Worm (Caenorhabditis elegans) whole organism, L3 larva: ENCODE data around the gene vrp-1.
A peak's percentile ranks its signal among the peaks of the same experiment; 100 is the strongest.

Experiments used
- R02D3.7 ChIP-seq: fragments of 150-350 bp; optimal IDR thresholded peaks from 2 replicates; lab custom pipeline; 2014; ENCODE audit warnings: missing biosample characterization, missing genetic modification characterization
- ZK546.5 ChIP-seq: sonication (generic microtip); optimal IDR thresholded peaks from 2 replicates; lab custom pipeline; 2017; ENCODE audit warnings: missing biosample characterization, missing genetic modification characterization
- aly-2 ChIP-seq: fragments of 150-350 bp; optimal IDR thresholded peaks from 2 replicates; lab custom pipeline; 2014; ENCODE audit warnings: missing biosample characterization, missing genetic modification characterization
- ama-1 ChIP-seq: fragments of 150-350 bp; optimal IDR thresholded peaks from 2 replicates; lab custom pipeline; 2018
- ceh-16 ChIP-seq: sonication (generic microtip); optimal IDR thresholded peaks from 2 replicates; lab custom pipeline; 2017; ENCODE audit warnings: missing biosample characterization, missing genetic modification characterization
- ceh-82 ChIP-seq: fragments of 150-350 bp; optimal IDR thresholded peaks from 2 replicates; lab custom pipeline; 2014; ENCODE audit warnings: missing biosample characterization, missing genetic modification characterization
- ceh-9 ChIP-seq: sonication (generic microtip); optimal IDR thresholded peaks from 2 replicates; lab custom pipeline; 2018; ENCODE audit warnings: missing biosample characterization, missing genetic modification characterization
- daf-12 ChIP-seq: fragments of 150-350 bp; optimal IDR thresholded peaks from 2 replicates; lab custom pipeline; 2014; ENCODE audit warnings: missing biosample characterization, missing genetic modification reagents, missing genetic modification characterization
- egl-27 ChIP-seq: sonication (generic microtip); optimal IDR thresholded peaks from 4 replicates; lab custom pipeline; 2017; ENCODE audit warnings: missing biosample characterization, missing genetic modification reagents, missing genetic modification characterization
- egl-5 ChIP-seq: fragments of 150-350 bp; optimal IDR thresholded peaks from 2 replicates; lab custom pipeline; 2017; ENCODE audit warnings: missing biosample characterization, missing genetic modification reagents, missing genetic modification characterization, inconsistent platforms
- elt-1 ChIP-seq: fragments of 150-350 bp; optimal IDR thresholded peaks from 2 replicates; lab custom pipeline; 2014; ENCODE audit warnings: missing biosample characterization, missing genetic modification characterization
- elt-2 ChIP-seq: sonication (generic microtip); optimal IDR thresholded peaks from 2 replicates; lab custom pipeline; 2016; ENCODE audit warnings: missing genetic modification reagents, mild to moderate bottlenecking, missing genetic modification characterization, missing compliant biosample characterization
- elt-3 ChIP-seq, 3 experiments: fragments of 150-350 bp in 1 of 3; sonication (generic microtip) in 2 of 3; optimal IDR thresholded peaks; 2 replicates in 2 of 3; 4 replicates in 1 of 3; lab custom pipeline; 2014 to 2017; ENCODE audit warnings: missing biosample characterization in 3 of 3, missing genetic modification characterization in 3 of 3
- eor-1 ChIP-seq, 2 experiments: fragments of 150-350 bp; optimal IDR thresholded peaks; 2 replicates each; lab custom pipeline; 2014 to 2018; ENCODE audit warnings: missing biosample characterization in 2 of 2, missing genetic modification characterization in 2 of 2
- fkh-10 ChIP-seq: sonication (generic microtip); optimal IDR thresholded peaks from 2 replicates; lab custom pipeline; 2017; ENCODE audit warnings: missing biosample characterization, missing genetic modification reagents, missing genetic modification characterization
- fkh-2 ChIP-seq: fragments of 150-350 bp; optimal IDR thresholded peaks from 2 replicates; lab custom pipeline; 2014; ENCODE audit warnings: missing biosample characterization, missing genetic modification reagents, missing genetic modification characterization
- fos-1 ChIP-seq: fragments of 150-350 bp; optimal IDR thresholded peaks from 2 replicates; lab custom pipeline; 2014; ENCODE audit warnings: missing biosample characterization, missing genetic modification characterization
- hmg-11 ChIP-seq: sonication (generic microtip); optimal IDR thresholded peaks from 2 replicates; lab custom pipeline; 2016; ENCODE audit warnings: missing genetic modification characterization, missing compliant biosample characterization
- lin-15B ChIP-seq: fragments of 150-350 bp; optimal IDR thresholded peaks from 2 replicates; lab custom pipeline; 2014; ENCODE audit warnings: missing biosample characterization, missing genetic modification characterization
- lin-39 ChIP-seq: fragments of 150-350 bp; optimal IDR thresholded peaks from 2 replicates; lab custom pipeline; 2018; ENCODE audit warnings: missing biosample characterization, missing genetic modification reagents, missing genetic modification characterization
- lsy-12 ChIP-seq: sonication (generic microtip); optimal IDR thresholded peaks from 2 replicates; lab custom pipeline; 2016; ENCODE audit warnings: mild to moderate bottlenecking, missing genetic modification characterization, missing compliant biosample characterization
- mdl-1 ChIP-seq: fragments of 150-350 bp; optimal IDR thresholded peaks from 2 replicates; lab custom pipeline; 2014; ENCODE audit warnings: missing biosample characterization, missing genetic modification characterization
- mml-1 ChIP-seq: fragments of 150-350 bp; sonication (generic microtip); optimal IDR thresholded peaks from 3 replicates; lab custom pipeline; 2014; ENCODE audit warnings: missing biosample characterization, missing genetic modification characterization
- nfya-1 ChIP-seq: sonication (generic microtip); optimal IDR thresholded peaks from 2 replicates; lab custom pipeline; 2017; ENCODE audit warnings: missing genetic modification characterization, mild to moderate bottlenecking, missing compliant biosample characterization, antibody characterized with exemption, moderate library complexity; ENCODE audit not compliant: insufficient read depth
- nhr-11 ChIP-seq: fragments of 150-350 bp; optimal IDR thresholded peaks from 2 replicates; lab custom pipeline; 2014; ENCODE audit warnings: missing biosample characterization, missing genetic modification characterization
- nhr-12 ChIP-seq: fragments of 150-350 bp; optimal IDR thresholded peaks from 2 replicates; lab custom pipeline; 2014; ENCODE audit warnings: missing biosample characterization, missing genetic modification characterization
- nhr-23 ChIP-seq: fragments of 150-350 bp; optimal IDR thresholded peaks from 2 replicates; lab custom pipeline; 2014; ENCODE audit warnings: missing biosample characterization, missing genetic modification reagents, missing genetic modification characterization
- nhr-237 ChIP-seq: fragments of 150-350 bp; optimal IDR thresholded peaks from 2 replicates; lab custom pipeline; 2014; ENCODE audit warnings: missing biosample characterization, missing genetic modification characterization
- nhr-25 ChIP-seq: sonication (generic microtip); optimal IDR thresholded peaks from 2 replicates; lab custom pipeline; 2017; ENCODE audit warnings: missing biosample characterization, missing genetic modification characterization
- nhr-28 ChIP-seq: fragments of 150-350 bp; optimal IDR thresholded peaks from 2 replicates; lab custom pipeline; 2014; ENCODE audit warnings: missing biosample characterization, missing genetic modification characterization
- nhr-43 ChIP-seq: sonication (generic microtip); optimal IDR thresholded peaks from 2 replicates; lab custom pipeline; 2016; ENCODE audit warnings: mild to moderate bottlenecking, missing genetic modification characterization, missing compliant biosample characterization; ENCODE audit not compliant: poor library complexity, severe bottlenecking
- nhr-67 ChIP-seq: fragments of 150-350 bp; optimal IDR thresholded peaks from 2 replicates; lab custom pipeline; 2014; ENCODE audit warnings: missing biosample characterization, missing genetic modification characterization
- nhr-76 ChIP-seq: fragments of 150-350 bp; sonication (generic microtip); optimal IDR thresholded peaks from 5 replicates; lab custom pipeline; 2014; ENCODE audit warnings: missing biosample characterization, missing genetic modification characterization
- nhr-77 ChIP-seq: fragments of 150-350 bp; optimal IDR thresholded peaks from 2 replicates; lab custom pipeline; 2014; ENCODE audit warnings: missing biosample characterization, missing genetic modification characterization
- pha-4 ChIP-seq: fragments of 150-350 bp; optimal IDR thresholded peaks from 2 replicates; lab custom pipeline; 2014; ENCODE audit warnings: missing biosample characterization, missing genetic modification reagents, missing genetic modification characterization
- pqm-1 ChIP-seq: fragments of 150-350 bp; optimal IDR thresholded peaks from 2 replicates; lab custom pipeline; 2017; ENCODE audit warnings: missing biosample characterization, missing genetic modification characterization, inconsistent platforms
- sea-2 ChIP-seq: fragments of 150-350 bp; sonication (generic microtip); optimal IDR thresholded peaks from 4 replicates; lab custom pipeline; 2014; ENCODE audit warnings: missing biosample characterization, missing genetic modification reagents, missing genetic modification characterization
- skn-1 ChIP-seq: fragments of 150-350 bp; optimal IDR thresholded peaks from 2 replicates; lab custom pipeline; 2014; ENCODE audit warnings: missing biosample characterization, missing genetic modification characterization
- snpc-4 ChIP-seq: fragments of 150-350 bp; optimal IDR thresholded peaks from 2 replicates; lab custom pipeline; 2014; ENCODE audit warnings: missing biosample characterization, missing genetic modification characterization
- tbx-2 ChIP-seq: sonication (generic microtip); optimal IDR thresholded peaks from 2 replicates; lab custom pipeline; 2016; ENCODE audit warnings: mild to moderate bottlenecking, missing genetic modification characterization, missing compliant biosample characterization
- unc-39 ChIP-seq: sonication (generic microtip); optimal IDR thresholded peaks from 4 replicates; lab custom pipeline; 2017; ENCODE audit warnings: missing biosample characterization, missing genetic modification characterization
- zag-1 ChIP-seq: fragments of 150-350 bp; optimal IDR thresholded peaks from 2 replicates; lab custom pipeline; 2014; ENCODE audit warnings: missing biosample characterization, missing genetic modification characterization
- ztf-11 ChIP-seq: fragments of 150-350 bp; optimal IDR thresholded peaks from 2 replicates; lab custom pipeline; 2014; ENCODE audit warnings: missing biosample characterization, missing genetic modification characterization
- ztf-4 ChIP-seq: fragments of 150-350 bp; optimal IDR thresholded peaks from 2 replicates; lab custom pipeline; 2014; ENCODE audit warnings: missing biosample characterization, missing genetic modification characterization

The vrp-1 gene

DNA sequence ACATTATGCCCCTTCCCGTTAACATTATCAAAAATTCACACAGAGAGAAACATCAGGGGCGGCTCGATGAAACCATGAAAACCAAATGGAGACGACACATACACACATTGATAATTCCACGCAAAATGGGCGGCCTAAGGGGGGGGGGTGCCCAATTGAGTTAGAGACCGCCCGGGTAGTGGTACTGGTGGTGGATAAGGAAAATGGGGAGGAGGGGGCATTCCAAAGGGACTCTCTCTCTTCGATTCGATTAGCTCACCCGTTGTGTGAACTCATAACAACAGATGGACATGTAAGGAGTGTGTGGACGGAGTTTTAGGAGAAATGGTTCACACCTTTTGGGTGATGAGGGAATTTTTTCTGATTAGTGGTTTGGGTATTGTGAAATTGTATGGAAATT, 29.9 kb upstream of the vrp-1 start:
- TF ChIP-seq nhr-237 (tag; lab: Kevin White, UChicago) (no peak), pha-4 (tag; lab: Kevin White, UChicago) (no peak), nhr-12 (tag; lab: Kevin White, UChicago) (no peak), nhr-11 (tag; lab: Kevin White, UChicago) (no peak), nhr-43 (no peak), egl-5 (tag; lab: Kevin White, UChicago) (no peak)

DNA sequence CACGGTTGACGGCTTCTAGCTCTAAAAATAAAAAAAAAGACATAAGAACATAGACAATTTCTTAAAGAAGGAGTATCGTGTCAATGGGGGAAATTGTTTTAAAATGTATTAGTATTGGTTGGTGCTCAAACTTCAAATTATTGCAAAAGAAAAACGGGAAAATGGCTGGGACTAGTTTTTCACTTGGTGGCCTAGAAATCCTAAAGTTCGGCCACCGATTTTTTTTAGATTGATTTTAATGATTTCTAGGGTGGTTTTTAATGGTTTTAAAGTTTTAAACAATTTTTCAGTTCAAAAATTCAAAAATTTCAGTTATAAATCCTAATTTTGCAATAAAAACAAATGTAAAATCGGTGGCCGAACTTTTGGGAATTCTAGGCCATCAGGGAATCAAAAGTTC, 25.7 kb upstream of the vrp-1 start:
- TF ChIP-seq nhr-23 (tag; lab: Kevin White, UChicago) = no peak
- TF ChIP-seq mml-1 = no peak
- no peak for TF ChIP-seq fkh-2 (tag; lab: Kevin White, UChicago)
- no peak for TF ChIP-seq nhr-77 (tag; lab: Kevin White, UChicago)
- no peak for TF ChIP-seq fkh-10
- no peak for TF ChIP-seq ceh-16 (tag; lab: Kevin White, UChicago)
- TF ChIP-seq nhr-28 = no peak
- TF ChIP-seq nhr-43 = no peak
- TF ChIP-seq nfya-1 = no peak
- no peak for TF ChIP-seq hmg-11 (tag; lab: Kevin White, UChicago)
- TF ChIP-seq snpc-4 (tag; lab: Kevin White, UChicago) = no peak
- no peak for TF ChIP-seq ceh-9 (tag; lab: Kevin White, UChicago)
- TF ChIP-seq fos-1 (tag; lab: Kevin White, UChicago) = no peak
- no peak for TF ChIP-seq aly-2 (tag; lab: Kevin White, UChicago)
- no peak for TF ChIP-seq nhr-76 (tag; lab: Kevin White, UChicago)
- no peak for TF ChIP-seq tbx-2 (tag; lab: Kevin White, UChicago)
- TF ChIP-seq elt-1 (tag; lab: Kevin White, UChicago) = no peak

DNA sequence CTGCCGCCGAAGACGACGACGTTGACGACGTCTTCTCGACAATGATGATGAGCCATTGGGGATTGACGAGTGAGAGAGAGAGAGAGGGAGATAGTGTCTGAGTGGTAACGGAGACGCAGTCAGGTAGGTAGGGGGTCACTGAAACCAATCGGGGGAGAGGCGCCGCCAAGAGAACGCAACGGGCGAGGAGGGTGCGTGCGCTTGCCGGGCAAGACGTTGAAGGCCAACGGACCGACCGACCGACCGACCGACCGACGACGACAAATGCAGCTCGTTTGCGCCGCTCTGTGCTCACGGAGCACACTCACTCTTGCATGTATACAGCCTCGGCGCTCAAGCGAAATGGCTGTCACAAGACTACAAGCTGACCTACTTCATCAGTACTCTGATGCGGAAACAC, 21.9 kb upstream of the vrp-1 start:
- TF ChIP-seq zag-1 (tag; lab: Kevin White, UChicago) = no peak
- peak; percentile 75 for TF ChIP-seq nfya-1
- no peak for TF ChIP-seq ZK546.5 (tag; lab: Kevin White, UChicago)
- no peak for TF ChIP-seq fos-1 (tag; lab: Kevin White, UChicago)
- TF ChIP-seq hmg-11 (tag; lab: Kevin White, UChicago) = peak; percentile 8
- peak; percentile 12 for TF ChIP-seq tbx-2 (tag; lab: Kevin White, UChicago)
- TF ChIP-seq lin-39 = peak; percentile 87
- no peak for TF ChIP-seq ztf-4 (tag; lab: Kevin White, UChicago)
- TF ChIP-seq, all 47 proteins: peak for 4

DNA sequence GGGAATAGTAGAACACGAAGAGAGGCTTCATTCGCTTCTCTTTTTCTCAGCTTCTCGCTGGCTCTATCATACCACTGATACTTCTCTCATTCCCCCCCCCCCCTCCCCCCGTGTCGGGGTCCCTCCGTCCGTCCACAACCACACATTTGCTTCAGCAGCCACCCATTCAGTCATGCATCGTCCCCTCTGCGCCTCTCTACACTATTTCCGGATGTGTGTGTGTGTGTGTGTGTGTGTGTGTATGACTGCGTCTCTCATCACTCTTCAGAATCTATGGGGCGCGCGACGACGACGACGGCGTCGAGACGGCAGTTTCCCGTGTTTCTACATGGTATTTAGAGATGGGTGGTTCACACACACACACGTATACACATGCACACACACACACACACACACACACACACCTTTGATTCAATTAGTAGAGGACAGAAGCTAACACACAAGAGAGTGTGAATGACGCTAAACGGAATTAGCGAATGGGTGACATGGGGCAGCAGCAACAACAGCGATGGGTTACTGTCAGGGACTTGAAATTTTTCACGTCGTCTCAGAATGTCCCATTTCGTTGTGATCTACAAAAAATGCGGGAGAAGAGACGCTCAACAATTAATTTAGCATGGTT, 19.0 kb upstream of the vrp-1 start:
- TF ChIP-seq nhr-77 (tag; lab: Kevin White, UChicago) = no peak
- TF ChIP-seq nhr-28 = no peak
- TF ChIP-seq fos-1 (tag; lab: Kevin White, UChicago) = no peak
- no peak for TF ChIP-seq ztf-11 (tag; lab: Kevin White, UChicago)
- peak; percentile 60 for TF ChIP-seq zag-1 (tag; lab: Kevin White, UChicago)
- no peak for TF ChIP-seq egl-27 (tag; lab: Kevin White, UChicago)
- TF ChIP-seq skn-1 = peak; percentile 11
- no peak for TF ChIP-seq unc-39 (tag; lab: Kevin White, UChicago)
- no peak for TF ChIP-seq ZK546.5 (tag; lab: Kevin White, UChicago)
- no peak for TF ChIP-seq lin-39
- no peak for TF ChIP-seq elt-2 (tag; lab: Kevin White, UChicago)
- TF ChIP-seq nhr-237 (tag; lab: Kevin White, UChicago) = no peak
- no peak for TF ChIP-seq snpc-4 (tag; lab: Kevin White, UChicago)
- no peak for TF ChIP-seq nhr-43
- TF ChIP-seq ceh-82 = peak; percentile 0
- no peak for TF ChIP-seq mml-1
- no peak for TF ChIP-seq nhr-11 (tag; lab: Kevin White, UChicago)
- no peak for TF ChIP-seq nhr-23 (tag; lab: Kevin White, UChicago)
- TF ChIP-seq mdl-1 (tag; lab: Kevin White, UChicago) = peak; percentile 36
- no peak for TF ChIP-seq pqm-1 (tag; lab: Kevin White, UChicago)
- no peak for TF ChIP-seq ama-1 (lab: Kevin White, UChicago)
- TF ChIP-seq elt-3 (tag; optimal IDR thresholded peaks at IDR 0.05; lab: Kevin White, UChicago) = no peak
- no peak for TF ChIP-seq ceh-16 (tag; lab: Kevin White, UChicago)
- TF ChIP-seq lin-15B (tag; lab: Kevin White, UChicago) = no peak
- no peak for TF ChIP-seq egl-5 (tag; lab: Kevin White, UChicago)
- no peak for TF ChIP-seq nhr-67 (tag; lab: Kevin White, UChicago)
- TF ChIP-seq sea-2 (GFP tag; lab: Kevin White, UChicago) = no peak
- TF ChIP-seq daf-12 (tag; lab: Kevin White, UChicago) = no peak
- TF ChIP-seq fkh-2 (tag; lab: Kevin White, UChicago) = no peak
- TF ChIP-seq lsy-12 (tag; lab: Kevin White, UChicago) = peak; percentile 61
- TF ChIP-seq R02D3.7 (tag; lab: Kevin White, UChicago) = no peak
- no peak for TF ChIP-seq nhr-76 (tag; lab: Kevin White, UChicago)
- no peak for TF ChIP-seq aly-2 (tag; lab: Kevin White, UChicago)
- peak; percentile 40 for TF ChIP-seq nhr-25 (tag; lab: Kevin White, UChicago)
- TF ChIP-seq tbx-2 (tag; lab: Kevin White, UChicago) = no peak
- peak; percentile 82 for TF ChIP-seq nfya-1
- no peak for TF ChIP-seq eor-1 (tag; optimal IDR thresholded peaks at IDR 0.05; lab: Kevin White, UChicago)
- peak; percentile 93 for TF ChIP-seq hmg-11 (tag; lab: Kevin White, UChicago)
- peak; percentile 24 for TF ChIP-seq fkh-10
- TF ChIP-seq ztf-4 (tag; lab: Kevin White, UChicago) = no peak
